Worm (Caenorhabditis elegans) whole organism, young adult: ENCODE data around the gene C55A6.6.

Source experiments
- F10E7.11 ChIP-seq: sonication (generic microtip); optimal IDR thresholded peaks from 2 replicates; lab custom pipeline; 2017; ENCODE audit warnings: mild to moderate bottlenecking, missing genetic modification characterization, moderate library complexity, missing compliant biosample characterization
- F22D6.2 ChIP-seq: sonication (generic microtip); optimal IDR thresholded peaks from 2 replicates; lab custom pipeline; 2016; ENCODE audit warnings: mild to moderate bottlenecking, missing genetic modification characterization, missing compliant biosample characterization
- F33H1.4 ChIP-seq: fragments of 200-800 bp; sonication (Bioruptor generic); IDR thresholded peaks from 2 replicates; pipeline ENCODE4 v1.3.6; 2022; ENCODE audit warnings: missing genetic modification reagents, missing genetic modification characterization, missing compliant biosample characterization
- F52B5.7 ChIP-seq: sonication (generic microtip); optimal IDR thresholded peaks from 2 replicates; lab custom pipeline; 2016; ENCODE audit warnings: mild to moderate bottlenecking, missing genetic modification characterization, missing compliant biosample characterization
- F55B11.4 ChIP-seq: sonication (generic microtip); optimal IDR thresholded peaks from 2 replicates; lab custom pipeline; 2016; ENCODE audit warnings: missing compliant biosample characterization, missing genetic modification characterization, borderline replicate concordance; ENCODE audit not compliant: insufficient read depth
- T07F8.4 ChIP-seq: sonication (generic microtip); optimal IDR thresholded peaks from 2 replicates; lab custom pipeline; 2016; ENCODE audit warnings: mild to moderate bottlenecking, missing genetic modification characterization, moderate library complexity, missing compliant biosample characterization
- akir-1 ChIP-seq: fragments of 200-800 bp; sonication (Bioruptor generic); optimal IDR thresholded peaks from 2 replicates; lab custom pipeline; 2018; ENCODE audit warnings: mild to moderate bottlenecking, missing genetic modification characterization, moderate library complexity, missing compliant biosample characterization
- cebp-1 ChIP-seq, 2 experiments: fragments of 200-800 bp in 1 of 2; sonication (Bioruptor generic) in 1 of 2; sonication (generic microtip) in 1 of 2; IDR thresholded peaks in 1 of 2; optimal IDR thresholded peaks in 1 of 2; 2 replicates each; pipeline versions ENCODE4 v1.3.6 to Lab custom; 2017 to 2022; ENCODE audit warnings: missing compliant biosample characterization in 2 of 2, missing genetic modification characterization in 2 of 2, mild to moderate bottlenecking in 1 of 2, missing genetic modification reagents in 1 of 2, moderate library complexity in 1 of 2
- ceh-100 ChIP-seq: fragments of 200-800 bp; sonication (Bioruptor generic); IDR thresholded peaks from 2 replicates; pipeline ENCODE4 v1.3.6; 2022; ENCODE audit warnings: missing genetic modification reagents, missing genetic modification characterization, missing compliant biosample characterization
- ceh-27 ChIP-seq: fragments of 200-800 bp; sonication (Bioruptor generic); optimal IDR thresholded peaks from 2 replicates; lab custom pipeline; 2018; ENCODE audit warnings: mild to moderate bottlenecking, missing genetic modification characterization, moderate library complexity, missing compliant biosample characterization
- chd-7 ChIP-seq: sonication (generic microtip); optimal IDR thresholded peaks from 2 replicates; lab custom pipeline; 2016; ENCODE audit warnings: mild to moderate bottlenecking, missing genetic modification characterization, moderate library complexity, missing compliant biosample characterization
- dox-1 ChIP-seq: fragments of 200-800 bp; sonication (Bioruptor generic); IDR thresholded peaks from 2 replicates; pipeline ENCODE4 v1.3.6; 2022; ENCODE audit warnings: missing genetic modification reagents, missing genetic modification characterization, missing compliant biosample characterization
- dpff-1 ChIP-seq: sonication (generic microtip); optimal IDR thresholded peaks from 2 replicates; lab custom pipeline; 2017; ENCODE audit warnings: mild to moderate bottlenecking, missing genetic modification characterization, missing compliant biosample characterization
- efl-1 ChIP-seq: fragments of 150-350 bp; optimal IDR thresholded peaks from 2 replicates; lab custom pipeline; 2014; ENCODE audit warnings: missing biosample characterization, missing genetic modification reagents, missing genetic modification characterization
- egl-18 ChIP-seq: fragments of 200-800 bp; sonication (Bioruptor generic); IDR thresholded peaks from 2 replicates; pipeline ENCODE4 v1.3.6; 2022; ENCODE audit warnings: missing genetic modification reagents, missing genetic modification characterization, missing compliant biosample characterization
- ekl-4 ChIP-seq: fragments of 200-800 bp; sonication (Bioruptor generic); IDR thresholded peaks from 2 replicates; pipeline ENCODE4 v1.3.6; 2022; ENCODE audit warnings: missing genetic modification reagents, missing genetic modification characterization, missing compliant biosample characterization
- fkh-3 ChIP-seq: sonication (generic microtip); optimal IDR thresholded peaks from 2 replicates; lab custom pipeline; 2016; ENCODE audit warnings: mild to moderate bottlenecking, missing genetic modification characterization, missing compliant biosample characterization
- gei-17 ChIP-seq: fragments of 200-800 bp; sonication (Bioruptor generic); optimal IDR thresholded peaks from 2 replicates; lab custom pipeline; 2018; ENCODE audit warnings: mild to moderate bottlenecking, missing genetic modification characterization, missing compliant biosample characterization
- hsf-1 ChIP-seq: fragments of 200-800 bp; sonication (Bioruptor generic); IDR thresholded peaks from 2 replicates; pipeline ENCODE4 v1.3.6; 2022; ENCODE audit warnings: missing genetic modification reagents, missing genetic modification characterization, missing compliant biosample characterization
- lag-1 ChIP-seq: fragments of 200-800 bp; sonication (Bioruptor generic); IDR thresholded peaks from 2 replicates; pipeline ENCODE4 v1.3.6; 2022; ENCODE audit warnings: missing genetic modification reagents, missing genetic modification characterization, missing compliant biosample characterization
- lin-35 ChIP-seq, 3 experiments: fragments of 150-350 bp in 2 of 3; sonication (generic microtip) in 1 of 3; optimal IDR thresholded peaks; 2 replicates each; lab custom pipeline; 2014 to 2018; ENCODE audit warnings: missing biosample characterization in 3 of 3, missing genetic modification characterization in 3 of 3, missing genetic modification reagents in 3 of 3
- lin-40 ChIP-seq: sonication (generic microtip); optimal IDR thresholded peaks from 2 replicates; lab custom pipeline; 2016; ENCODE audit warnings: missing genetic modification characterization, mild to moderate bottlenecking, missing compliant biosample characterization, missing genotype, missing genetic modification reagents
- mes-4 ChIP-seq: sonication (generic microtip); optimal IDR thresholded peaks from 2 replicates; lab custom pipeline; 2016; ENCODE audit warnings: missing genotype, missing genetic modification characterization, missing compliant biosample characterization
- nhr-120 ChIP-seq: fragments of 200-800 bp; sonication (Bioruptor generic); IDR thresholded peaks from 2 replicates; pipeline ENCODE4 v1.3.6; 2022; ENCODE audit warnings: missing genetic modification characterization, missing compliant biosample characterization
- nhr-179 ChIP-seq: sonication (generic microtip); optimal IDR thresholded peaks from 2 replicates; lab custom pipeline; 2016; ENCODE audit warnings: mild to moderate bottlenecking, missing genetic modification characterization, missing compliant biosample characterization
- rec-8 ChIP-seq, 2 experiments: sonication (generic microtip); optimal IDR thresholded peaks; 2 replicates each; lab custom pipeline; 2016; ENCODE audit warnings: mild to moderate bottlenecking in 2 of 2, missing genetic modification characterization in 2 of 2, missing genetic modification reagents in 2 of 2, missing genotype in 2 of 2, missing biosample characterization in 1 of 2, missing compliant biosample characterization in 1 of 2, moderate library complexity in 1 of 2
- repo-1 ChIP-seq: sonication (generic microtip); optimal IDR thresholded peaks from 2 replicates; lab custom pipeline; 2017; ENCODE audit warnings: mild to moderate bottlenecking, missing genetic modification characterization, missing compliant biosample characterization
- tbx-9 ChIP-seq: sonication (generic microtip); optimal IDR thresholded peaks from 2 replicates; lab custom pipeline; 2016; ENCODE audit warnings: borderline replicate concordance, missing genetic modification characterization, inconsistent platforms, missing compliant biosample characterization
- ztf-26 ChIP-seq: sonication (generic microtip); optimal IDR thresholded peaks from 2 replicates; lab custom pipeline; 2017; ENCODE audit warnings: missing genetic modification characterization, missing compliant biosample characterization
- ztf-3 ChIP-seq: fragments of 200-800 bp; sonication (Bioruptor generic); optimal IDR thresholded peaks from 2 replicates; lab custom pipeline; 2018; ENCODE audit warnings: mild to moderate bottlenecking, missing genetic modification characterization, missing compliant biosample characterization

C55A6.6 gene

DNA sequence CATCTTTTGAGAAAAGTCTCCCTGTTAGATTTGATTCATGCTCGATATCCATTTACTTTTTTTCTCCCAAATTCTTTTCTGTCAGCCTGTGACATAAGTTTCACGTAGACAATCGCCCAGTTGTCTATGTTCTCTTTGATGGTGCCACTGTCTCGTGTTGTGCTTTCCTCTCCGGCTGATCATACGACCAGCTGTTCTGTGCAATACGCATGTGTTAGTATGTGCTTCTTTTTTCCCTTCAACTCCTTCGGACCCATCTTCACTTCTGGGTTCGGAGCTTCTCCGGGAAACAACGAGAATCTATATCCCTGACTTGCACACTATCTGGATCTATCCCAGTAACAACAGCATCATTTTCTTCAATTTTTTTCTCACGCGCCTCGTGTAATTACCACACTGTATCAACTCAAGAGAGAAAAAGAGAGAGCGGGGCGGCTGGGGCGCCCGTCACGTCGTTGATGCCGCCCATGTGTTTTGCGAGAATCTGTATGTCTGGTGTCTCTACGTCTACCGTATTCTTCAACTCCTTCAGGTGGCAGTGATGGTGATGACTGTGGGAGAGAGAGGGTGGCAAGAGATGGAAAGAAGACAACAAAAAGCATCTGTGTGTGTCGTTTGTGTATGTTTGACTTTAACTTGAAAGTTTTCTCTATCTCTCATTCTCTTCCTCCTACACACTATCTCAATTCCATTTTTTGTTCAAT lies 17.4 kb upstream of the C55A6.6 start (continued):
- TF ChIP-seq lag-1 (GFP tag; lab: Robert Waterston, UW) (no peak), hsf-1 (GFP tag; lab: Robert Waterston, UW) (no peak), cebp-1 (GFP tag; IDR thresholded peaks at IDR 0.05; lab: Robert Waterston, UW) (no peak), cebp-1 (tag; optimal IDR thresholded peaks at IDR 0.05; lab: Kevin White, UChicago) (peak; percentile 77), nhr-179 (no peak), tbx-9 (tag; lab: Kevin White, UChicago) (no peak), F22D6.2 (tag; lab: Kevin White, UChicago) (peak; percentile 85), akir-1 (no peak), ztf-3 (GFP tag; lab: Kevin White, UChicago) (peak; percentile 34), gei-17 (peak; percentile 20), dox-1 (peak; percentile 52; the same call in 1 of the 2 replicates), F52B5.7 (tag; lab: Kevin White, UChicago) (no peak), efl-1 (GFP tag; lab: Kevin White, UChicago) (no peak), F33H1.4 (GFP tag; lab: Robert Waterston, UW) (no peak), lin-35 (GFP tag; optimal IDR thresholded peaks at IDR 0.05; lab: Kevin White, UChicago) (peak in 1 of 3 experiments; percentile 1), fkh-3 (tag; lab: Kevin White, UChicago) (no peak), nhr-120 (GFP tag; lab: Robert Waterston, UW) (no peak), repo-1 (tag; lab: Kevin White, UChicago) (peak; percentile 59)
- TF ChIP-seq, all 124 proteins: peak for 44

DNA sequence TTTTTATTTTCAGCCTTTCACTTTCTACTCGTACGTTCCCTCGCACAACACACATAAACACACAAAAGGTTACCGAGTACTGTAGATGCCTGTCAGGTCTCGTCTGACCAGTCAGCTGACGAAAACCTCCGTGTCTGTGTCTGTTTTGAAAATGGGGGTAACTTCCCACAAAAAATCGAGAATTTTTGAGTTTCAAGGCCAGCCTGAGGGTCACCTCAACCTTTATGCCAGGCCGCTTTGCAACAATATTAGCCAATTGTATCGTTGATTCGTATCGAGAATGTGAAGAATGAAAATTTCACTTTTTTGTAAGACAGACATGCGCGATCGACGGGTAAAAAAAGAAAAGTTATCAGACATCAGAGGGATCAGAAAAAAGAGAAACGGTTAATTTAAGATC lies 16.6 kb upstream of the C55A6.6 start:
- TF ChIP-seq ceh-27 (GFP tag; lab: Kevin White, UChicago): peak; percentile 68
- TF ChIP-seq ceh-100 (GFP tag; lab: Robert Waterston, UW): no peak
- TF ChIP-seq lin-40 (tag; lab: Kevin White, UChicago): peak; percentile 56
- peak; percentile 17 for TF ChIP-seq ztf-26 (tag; lab: Kevin White, UChicago)
- TF ChIP-seq, all 124 proteins: peak for 3

DNA sequence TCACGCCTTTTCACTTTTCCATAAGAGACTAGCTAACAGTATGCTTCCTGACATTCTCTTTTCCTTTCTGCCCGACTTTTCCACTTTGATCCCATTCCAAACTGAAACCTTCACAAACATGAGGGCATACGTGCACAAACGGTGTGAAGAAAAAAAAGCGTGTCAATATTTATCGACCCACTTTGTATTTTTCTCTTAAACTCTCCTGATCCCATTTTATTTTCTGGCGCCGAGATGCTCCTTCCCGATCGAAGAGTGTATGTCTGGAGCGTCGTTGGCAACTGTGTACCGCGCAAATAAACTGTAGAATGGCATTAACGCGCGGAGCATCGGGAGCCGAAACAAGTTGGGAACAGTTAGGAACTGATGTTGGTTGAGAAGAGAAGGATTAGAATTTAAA lies 15.0 kb upstream of the C55A6.6 start:
- TF ChIP-seq mes-4 (tag; lab: Kevin White, UChicago) (no peak), T07F8.4 (tag; lab: Kevin White, UChicago) (no peak), egl-18 (GFP tag; lab: Robert Waterston, UW) (no peak), F10E7.11 (tag; lab: Kevin White, UChicago) (no peak), rec-8 (tag; optimal IDR thresholded peaks at IDR 0.05; lab: Kevin White, UChicago) (no peak), F55B11.4 (tag; lab: Kevin White, UChicago) (no peak), hsf-1 (GFP tag; lab: Robert Waterston, UW) (no peak), chd-7 (no peak), F33H1.4 (GFP tag; lab: Robert Waterston, UW) (no peak), ekl-4 (GFP tag; lab: Robert Waterston, UW) (no peak)
- TF ChIP-seq, all 124 proteins: peak for 0

DNA sequence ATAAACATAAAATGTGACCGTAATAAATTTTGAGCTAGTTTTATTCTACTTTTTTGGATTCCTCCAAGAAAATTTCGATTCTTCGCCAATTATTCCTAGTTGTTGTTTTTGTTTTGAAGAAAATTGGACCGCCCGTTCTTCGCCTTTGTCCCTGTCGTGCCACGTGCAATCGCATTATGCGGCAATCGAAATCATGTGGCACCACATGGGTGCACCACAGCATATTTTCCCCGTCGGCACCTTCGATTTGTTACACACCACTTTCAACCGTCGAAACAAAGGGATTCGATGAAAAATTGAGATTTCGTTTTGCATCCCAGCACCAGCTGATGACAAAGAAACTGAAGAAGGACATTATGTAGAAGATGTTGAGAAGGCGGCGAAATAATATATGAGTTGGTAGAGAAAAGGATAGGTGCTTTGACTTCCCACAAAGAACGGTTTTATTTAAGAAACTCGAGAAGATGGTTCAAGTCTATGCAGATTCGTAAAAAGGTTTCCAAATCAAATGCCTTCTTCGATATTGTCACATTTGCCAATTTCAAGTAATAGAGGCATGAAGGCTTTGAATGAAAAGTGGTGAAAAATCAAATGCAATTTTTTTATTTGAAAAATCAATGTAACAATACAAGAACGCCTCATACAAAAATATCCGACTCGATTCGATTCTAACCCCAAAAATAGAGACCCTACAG lies 14.2 kb upstream of the C55A6.6 start:
- TF ChIP-seq dpff-1 (no peak), nhr-179 (no peak)
